Worm (Caenorhabditis elegans) whole organism, L1 larva: Measurements from ENCODE around the gene str-204.

Experiments
- C16A3.4 ChIP-seq: fragments of 150-350 bp; optimal IDR thresholded peaks from 2 replicates; lab custom pipeline; 2014; ENCODE audit warnings: missing biosample characterization, missing genetic modification characterization
- F16B12.6 ChIP-seq: fragments of 150-350 bp; optimal IDR thresholded peaks from 2 replicates; lab custom pipeline; 2014; ENCODE audit warnings: missing biosample characterization, missing genetic modification characterization
- Y116A8C.19 ChIP-seq: sonication (generic microtip); optimal IDR thresholded peaks from 2 replicates; lab custom pipeline; 2016; ENCODE audit warnings: missing compliant biosample characterization, missing genetic modification characterization, borderline replicate concordance
- aha-1 ChIP-seq: fragments of 150-350 bp; optimal IDR thresholded peaks from 2 replicates; lab custom pipeline; 2014; ENCODE audit warnings: missing biosample characterization, missing genetic modification characterization
- aly-2 ChIP-seq: fragments of 150-350 bp; optimal IDR thresholded peaks from 2 replicates; lab custom pipeline; 2014; ENCODE audit warnings: missing biosample characterization, missing genetic modification characterization
- ceh-63 ChIP-seq: fragments of 200-800 bp; sonication (Bioruptor generic); optimal IDR thresholded peaks from 2 replicates; lab custom pipeline; 2018; ENCODE audit warnings: mild to moderate bottlenecking, missing genetic modification characterization, missing compliant biosample characterization
- ceh-8 ChIP-seq: fragments of 200-800 bp; sonication (Bioruptor generic); optimal IDR thresholded peaks from 2 replicates; lab custom pipeline; 2018; ENCODE audit warnings: mild to moderate bottlenecking, missing genetic modification characterization, moderate library complexity, missing compliant biosample characterization
- ceh-82 ChIP-seq, 3 experiments: fragments of 150-350 bp in 1 of 3; sonication (generic microtip) in 2 of 3; optimal IDR thresholded peaks; 2 replicates each; lab custom pipeline; 2014 to 2017; ENCODE audit warnings: missing biosample characterization in 3 of 3, missing genetic modification characterization in 3 of 3
- dsc-1 ChIP-seq: sonication (generic microtip); optimal IDR thresholded peaks from 2 replicates; lab custom pipeline; 2016; ENCODE audit warnings: mild to moderate bottlenecking, missing genetic modification characterization, missing compliant biosample characterization
- efl-3 ChIP-seq: fragments of 200-800 bp; sonication (Bioruptor generic); optimal IDR thresholded peaks from 2 replicates; lab custom pipeline; 2018; ENCODE audit warnings: mild to moderate bottlenecking, missing genetic modification characterization, missing compliant biosample characterization
- egl-13 ChIP-seq: sonication (generic microtip); optimal IDR thresholded peaks from 2 replicates; lab custom pipeline; 2016; ENCODE audit warnings: missing genotype, missing genetic modification reagents, missing genetic modification characterization, missing compliant biosample characterization
- egl-27 ChIP-seq, 2 experiments: fragments of 150-350 bp in 1 of 2; sonication (generic microtip); optimal IDR thresholded peaks; 3 replicates each; lab custom pipeline; 2017 to 2018; ENCODE audit warnings: missing biosample characterization in 2 of 2, missing genetic modification characterization in 2 of 2, missing genetic modification reagents in 2 of 2
- elt-2 ChIP-seq: sonication (generic microtip); optimal IDR thresholded peaks from 2 replicates; lab custom pipeline; 2016; ENCODE audit warnings: missing genetic modification characterization, mild to moderate bottlenecking, inconsistent platforms, missing compliant biosample characterization, missing genetic modification reagents
- fkh-10 ChIP-seq: sonication (generic microtip); optimal IDR thresholded peaks from 2 replicates; lab custom pipeline; 2017; ENCODE audit warnings: missing biosample characterization, missing genetic modification reagents, missing genetic modification characterization
- fos-1 ChIP-seq: fragments of 150-350 bp; optimal IDR thresholded peaks from 2 replicates; lab custom pipeline; 2014; ENCODE audit warnings: missing biosample characterization, missing genetic modification characterization
- grh-1 ChIP-seq: fragments of 200-800 bp; sonication (Bioruptor generic); IDR thresholded peaks from 2 replicates; pipeline ENCODE4 v1.3.6; 2022; ENCODE audit warnings: missing genetic modification reagents, missing genetic modification characterization, missing compliant biosample characterization
- hpl-2 ChIP-seq: fragments of 150-350 bp; optimal IDR thresholded peaks from 2 replicates; lab custom pipeline; 2014; ENCODE audit warnings: missing biosample characterization, missing genetic modification reagents, missing genetic modification characterization
- isw-1 ChIP-seq: fragments of 200-800 bp; sonication (Bioruptor generic); IDR thresholded peaks from 2 replicates; pipeline ENCODE4 v1.3.6; 2022; ENCODE audit warnings: missing genetic modification characterization, missing compliant biosample characterization
- jun-1 ChIP-seq: fragments of 150-350 bp; optimal IDR thresholded peaks from 2 replicates; lab custom pipeline; 2014; ENCODE audit warnings: missing biosample characterization, missing genetic modification reagents, missing genetic modification characterization
- lin-13 ChIP-seq: fragments of 150-350 bp; optimal IDR thresholded peaks from 2 replicates; lab custom pipeline; 2014; ENCODE audit warnings: missing biosample characterization, missing genetic modification reagents, missing genetic modification characterization
- lin-15B ChIP-seq: fragments of 150-350 bp; sonication (generic microtip); optimal IDR thresholded peaks from 3 replicates; lab custom pipeline; 2014; ENCODE audit warnings: missing biosample characterization, missing genetic modification characterization
- lir-3 ChIP-seq: sonication (generic microtip); optimal IDR thresholded peaks from 2 replicates; lab custom pipeline; 2016; ENCODE audit warnings: mild to moderate bottlenecking, missing genetic modification characterization, moderate library complexity, missing compliant biosample characterization; ENCODE audit not compliant: poor library complexity
- mab-9 ChIP-seq: fragments of 200-800 bp; sonication (Bioruptor generic); IDR thresholded peaks from 2 replicates; pipeline ENCODE4 v1.3.6; 2022; ENCODE audit warnings: missing genetic modification reagents, missing genetic modification characterization, missing compliant biosample characterization
- mdl-1 ChIP-seq, 2 experiments: fragments of 150-350 bp; optimal IDR thresholded peaks; 2 replicates each; lab custom pipeline; 2014 to 2017; ENCODE audit warnings: missing biosample characterization in 2 of 2, missing genetic modification characterization in 2 of 2, inconsistent platforms in 1 of 2
- nhr-12 ChIP-seq: sonication (generic microtip); optimal IDR thresholded peaks from 2 replicates; lab custom pipeline; 2017; ENCODE audit warnings: missing biosample characterization, missing genetic modification characterization
- nhr-77 ChIP-seq: fragments of 150-350 bp; optimal IDR thresholded peaks from 2 replicates; lab custom pipeline; 2014; ENCODE audit warnings: missing biosample characterization, missing genetic modification characterization
- nhr-84 ChIP-seq: sonication (generic microtip); optimal IDR thresholded peaks from 2 replicates; lab custom pipeline; 2017; ENCODE audit warnings: missing biosample characterization, missing genetic modification characterization
- nhr-85 ChIP-seq: sonication (generic microtip); peaks from one replicate; lab custom pipeline; 2016; ENCODE audit warnings: missing genetic modification characterization, inconsistent platforms, missing compliant biosample characterization
- nhr-90 ChIP-seq: sonication (generic microtip); optimal IDR thresholded peaks from 2 replicates; lab custom pipeline; 2016; ENCODE audit warnings: mild to moderate bottlenecking, missing genetic modification characterization, missing compliant biosample characterization; ENCODE audit not compliant: poor library complexity
- pag-3 ChIP-seq: sonication (generic microtip); optimal IDR thresholded peaks from 2 replicates; lab custom pipeline; 2017; ENCODE audit warnings: missing genetic modification characterization, mild to moderate bottlenecking, missing compliant biosample characterization, antibody characterized with exemption, borderline replicate concordance; ENCODE audit not compliant: insufficient read depth
- pqm-1 ChIP-seq: sonication (generic microtip); optimal IDR thresholded peaks from 3 replicates; lab custom pipeline; 2017; ENCODE audit warnings: missing biosample characterization, missing genetic modification characterization
- skn-1 ChIP-seq: fragments of 150-350 bp; optimal IDR thresholded peaks from 2 replicates; lab custom pipeline; 2014; ENCODE audit warnings: missing biosample characterization, missing genetic modification characterization
- snu-23 ChIP-seq: sonication (generic microtip); optimal IDR thresholded peaks from 2 replicates; lab custom pipeline; 2016; ENCODE audit warnings: missing genetic modification characterization, missing compliant biosample characterization
- sox-4 ChIP-seq: sonication (generic microtip); optimal IDR thresholded peaks from 2 replicates; lab custom pipeline; 2016; ENCODE audit warnings: missing genetic modification characterization, missing compliant biosample characterization
- sup-37 ChIP-seq: fragments of 200-800 bp; sonication (Bioruptor generic); optimal IDR thresholded peaks from 2 replicates; lab custom pipeline; 2018; ENCODE audit warnings: mild to moderate bottlenecking, missing genetic modification characterization, missing compliant biosample characterization
- tlp-1 ChIP-seq: fragments of 150-350 bp; optimal IDR thresholded peaks from 2 replicates; lab custom pipeline; 2014; ENCODE audit warnings: missing biosample characterization, missing genetic modification characterization
- unc-130 ChIP-seq: fragments of 150-350 bp; optimal IDR thresholded peaks from 2 replicates; lab custom pipeline; 2017; ENCODE audit warnings: missing biosample characterization, missing genetic modification characterization, inconsistent platforms
- unc-30 ChIP-seq: sonication (generic microtip); optimal IDR thresholded peaks from 2 replicates; lab custom pipeline; 2017; ENCODE audit warnings: missing biosample characterization, missing genetic modification characterization
- unc-62 ChIP-seq: fragments of 150-350 bp; optimal IDR thresholded peaks from 2 replicates; lab custom pipeline; 2014; ENCODE audit warnings: missing biosample characterization, missing genetic modification reagents, missing genetic modification characterization
- vab-15 ChIP-seq: sonication (generic microtip); optimal IDR thresholded peaks from 2 replicates; lab custom pipeline; 2017; ENCODE audit warnings: missing genotype, mild to moderate bottlenecking, missing genetic modification characterization, missing compliant biosample characterization
- zip-4 ChIP-seq: fragments of 200-800 bp; sonication (Bioruptor generic); optimal IDR thresholded peaks from 2 replicates; lab custom pipeline; 2018; ENCODE audit warnings: mild to moderate bottlenecking, missing genetic modification characterization, moderate library complexity, missing compliant biosample characterization

Gene str-204

DNA sequence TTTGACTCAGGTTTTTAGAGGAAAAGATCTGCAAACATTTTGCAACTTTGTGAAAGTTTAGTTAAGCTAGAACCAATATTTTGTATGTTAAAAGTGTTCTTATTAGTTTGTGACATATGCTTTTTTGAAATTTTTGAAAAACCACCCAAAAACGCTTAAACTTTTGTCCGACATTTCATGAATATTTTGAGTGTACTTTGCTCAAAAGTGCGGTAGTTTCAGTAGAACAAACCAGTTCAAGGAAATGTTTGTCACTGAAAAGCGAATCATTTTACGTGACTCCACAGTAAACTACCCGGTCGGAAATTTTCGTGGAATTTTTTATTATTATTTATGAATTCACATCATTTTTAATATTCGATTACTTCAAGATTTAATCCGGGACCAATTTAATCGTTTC is 25.1 kb downstream of the str-204 start, which contains the start of gene pitr-5:
pitr-5 (plus strand) TSS at position 301 of the 400 bp plus-strand sequence.
- TF ChIP-seq unc-62 (GFP tag; lab: Kevin White, UChicago) (no peak), egl-27 (tag; optimal IDR thresholded peaks at IDR 0.05; lab: Kevin White, UChicago) (no peak), pqm-1 (no peak), dsc-1 (tag; lab: Kevin White, UChicago) (no peak), lin-15B (tag; lab: Kevin White, UChicago) (no peak), nhr-84 (no peak)

DNA sequence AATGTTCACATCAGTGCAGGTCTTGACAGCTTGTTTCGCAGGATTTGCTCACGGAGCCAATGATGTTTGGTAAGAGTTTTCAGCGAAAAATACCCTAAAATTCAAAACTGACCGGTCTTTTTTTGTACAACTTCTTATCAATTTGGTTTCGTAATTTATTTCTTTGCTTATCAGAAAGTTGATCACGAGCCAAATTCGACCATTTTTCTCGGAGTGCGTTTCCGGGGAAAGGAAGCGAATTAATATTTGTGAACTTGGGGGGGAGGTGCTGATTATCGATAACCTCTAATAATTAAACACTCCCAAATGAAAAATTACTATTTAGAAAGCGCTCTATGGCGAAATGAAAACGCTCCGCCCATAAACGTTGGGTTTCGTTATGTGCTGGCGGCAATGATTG is 27.1 kb downstream of the str-204 start:
- TF ChIP-seq vab-15 (no peak), elt-2 (peak; percentile 88), zip-4 (GFP tag; lab: Kevin White, UChicago) (no peak), nhr-85 (tag; lab: Kevin White, UChicago) (no peak), snu-23 (GFP tag; lab: Kevin White, UChicago) (no peak), mdl-1 (tag; optimal IDR thresholded peaks at IDR 0.05; lab: Kevin White, UChicago) (no peak), unc-30 (no peak), sup-37 (GFP tag; lab: Kevin White, UChicago) (no peak), jun-1 (tag; lab: Kevin White, UChicago) (peak; percentile 43), lir-3 (tag; lab: Kevin White, UChicago) (no peak), efl-3 (GFP tag; lab: Kevin White, UChicago) (no peak), C16A3.4 (tag; lab: Kevin White, UChicago) (no peak), tlp-1 (tag; lab: Kevin White, UChicago) (no peak), nhr-90 (tag; lab: Kevin White, UChicago) (no peak), ceh-8 (GFP tag; lab: Kevin White, UChicago) (no peak), nhr-77 (tag; lab: Kevin White, UChicago) (no peak), grh-1 (GFP tag; lab: Robert Waterston, UW) (no peak), hpl-2 (GFP tag; lab: Kevin White, UChicago) (no peak)

DNA sequence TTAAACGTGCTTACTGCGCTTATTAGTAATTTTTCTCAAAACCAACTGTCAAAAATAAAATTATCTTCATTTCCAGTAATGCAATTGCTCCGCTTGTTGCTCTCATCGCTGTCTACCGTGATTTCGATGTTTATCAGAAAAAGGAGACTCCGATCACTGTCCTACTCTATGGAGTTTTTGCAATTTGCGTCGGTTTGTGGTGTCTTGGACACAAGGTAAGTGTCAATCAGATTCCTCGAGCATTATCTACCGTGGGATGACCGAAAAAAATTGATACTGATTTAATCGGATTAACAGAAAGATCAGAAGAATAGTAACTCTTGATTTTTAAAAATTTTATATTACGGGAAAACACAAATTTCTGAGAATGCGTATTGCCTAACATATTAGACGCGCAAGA is 27.8 kb downstream of the str-204 start:
- no peak for TF ChIP-seq unc-130
- TF ChIP-seq F16B12.6 (tag; lab: Kevin White, UChicago) = no peak
- TF ChIP-seq pag-3 (tag; lab: Kevin White, UChicago) = no peak
- no peak for TF ChIP-seq aha-1 (tag; lab: Kevin White, UChicago)
- no peak for TF ChIP-seq nhr-12 (tag; lab: Kevin White, UChicago)
- no peak for TF ChIP-seq mab-9 (GFP tag; lab: Robert Waterston, UW)
- TF ChIP-seq ceh-63 (GFP tag; lab: Kevin White, UChicago) = no peak
- no peak for TF ChIP-seq efl-3 (GFP tag; lab: Kevin White, UChicago)
- no peak for TF ChIP-seq nhr-85 (tag; lab: Kevin White, UChicago)
- TF ChIP-seq, all 84 proteins: peak for 0

- no peak for TF ChIP-seq tlp-1 (tag; lab: Kevin White, UChicago)
- TF ChIP-seq fkh-10 (GFP tag; lab: Kevin White, UChicago) = no peak
- no peak for TF ChIP-seq egl-13 (tag; lab: Kevin White, UChicago)
- TF ChIP-seq sox-4 (tag; lab: Kevin White, UChicago) = no peak
- TF ChIP-seq fos-1 (tag; lab: Kevin White, UChicago) = no peak
- TF ChIP-seq lin-13 (GFP tag; lab: Kevin White, UChicago) = no peak
- no peak for TF ChIP-seq ceh-82 (tag; optimal IDR thresholded peaks at IDR 0.05; lab: Kevin White, UChicago)
- no peak for TF ChIP-seq skn-1 (tag; lab: Kevin White, UChicago)
- TF ChIP-seq vab-15 = no peak
- no peak for TF ChIP-seq aly-2
- TF ChIP-seq ceh-8 (GFP tag; lab: Kevin White, UChicago) = no peak
- TF ChIP-seq Y116A8C.19 (tag; lab: Kevin White, UChicago) = no peak
- TF ChIP-seq isw-1 (GFP tag; lab: Robert Waterston, UW) = no peak
Measured at ce11 chrV:7193562-7193961, 34.1 kb downstream of the str-204 start, which contains the start of gene F09G2.8. Gene F09G2.8, minus strand, starts transcription at chrV:7193662.
